Fruit fly (Drosophila melanogaster): ENCODE data around the gene Ilp6.

The Ilp6 gene

DNA sequence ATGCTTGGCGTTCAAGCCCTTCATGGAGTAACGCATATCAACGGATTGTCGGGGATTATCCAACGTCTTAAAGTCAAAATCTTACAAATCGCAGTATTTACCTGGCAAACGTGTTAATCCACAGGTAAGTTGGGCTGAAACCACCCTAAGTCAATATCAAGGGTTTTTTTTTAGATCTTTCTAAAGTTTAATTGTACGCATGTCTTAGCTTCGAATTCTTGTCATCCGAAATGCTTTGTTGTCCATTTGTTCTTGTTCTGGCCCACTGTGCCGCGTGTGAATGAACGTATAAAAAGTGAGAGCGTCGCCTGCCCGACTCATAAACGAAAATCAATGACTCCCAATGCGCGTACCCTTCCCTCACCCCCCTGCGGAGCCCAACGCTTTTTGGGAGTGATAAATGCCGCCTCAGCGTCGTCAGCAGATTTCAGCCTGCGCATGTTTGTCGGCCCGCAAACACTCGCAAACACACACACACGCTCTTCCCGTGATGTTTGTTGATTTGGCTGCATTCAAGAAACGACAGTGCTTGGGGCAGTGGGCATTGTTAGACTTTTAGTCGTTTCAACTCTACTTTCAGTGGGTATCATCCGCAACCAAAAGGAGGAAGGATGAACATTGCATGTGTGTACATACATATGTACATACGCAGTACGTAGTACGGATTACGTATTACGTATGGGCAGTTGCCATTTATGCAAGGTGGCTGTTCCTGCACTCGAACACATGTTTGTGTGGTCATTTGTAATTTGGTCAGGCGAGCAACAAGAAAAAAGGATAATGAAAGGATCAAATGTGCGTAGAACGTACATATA is 38.0 kb downstream of the Ilp6 start (continued):
- TF ChIP-seq pdm3 (GFP tag; optimal IDR thresholded peaks at IDR 0.05) (peak; percentile 95), ss (GFP tag; optimal IDR thresholded peaks at IDR 0.05) (peak; percentile 89 to 94), CG11902 (GFP tag; optimal IDR thresholded peaks at IDR 0.05) (peak; percentile 87), CG6854 (GFP tag; optimal IDR thresholded peaks at IDR 0.05) (peak; percentile 89), Smox (GFP tag; optimal IDR thresholded peaks at IDR 0.05) (peak; percentile 95), CG8632 (GFP tag; optimal IDR thresholded peaks at IDR 0.05) (peak; percentile 93), Met (GFP tag; optimal IDR thresholded peaks at IDR 0.05) (peak; percentile 97), dsx (GFP tag; optimal IDR thresholded peaks at IDR 0.05; ENCODE audit: poor library complexity, severe bottlenecking) (peak; percentile 78), dac (GFP tag; optimal IDR thresholded peaks at IDR 0.05) (peak; percentile 88), Ets96B (tag; optimal IDR thresholded peaks at IDR 0.05) (peak; percentile 90), fd59A (GFP tag; optimal IDR thresholded peaks at IDR 0.05) (peak; percentile 95), lz (GFP tag; optimal IDR thresholded peaks at IDR 0.05) (peak; percentile 96), CG10669 (GFP tag; optimal IDR thresholded peaks at IDR 0.05) (peak; percentile 92), CG11762 (GFP tag; optimal IDR thresholded peaks at IDR 0.05; ENCODE audit: insufficient read depth) (peak; percentile 90), CG16779 (tag; optimal IDR thresholded peaks at IDR 0.05) (peak; percentile 93), salr (GFP tag; optimal IDR thresholded peaks at IDR 0.05) (peak; percentile 78 to 93), CG3032 (tag; optimal IDR thresholded peaks at IDR 0.05) (peak; percentile 89), CG1621 (tag; optimal IDR thresholded peaks at IDR 0.05) (peak; percentile 89), CG7368 (GFP tag; optimal IDR thresholded peaks at IDR 0.05) (peak; percentile 90), Lpt (GFP tag; optimal IDR thresholded peaks at IDR 0.05) (peak; percentile 90), CG4318 (GFP tag; optimal IDR thresholded peaks at IDR 0.05) (peak; percentile 89), Blimp-1 (GFP tag; optimal IDR thresholded peaks at IDR 0.05) (peak; percentile 96), CG8119 (GFP tag; IDR thresholded peaks at IDR 0.05) (peak; percentile 87), net (GFP tag; optimal IDR thresholded peaks at IDR 0.05) (peak; percentile 95), eg (GFP tag; IDR thresholded peaks at IDR 0.05) (peak; percentile 47; the same call in 2 of the 3 replicates), CG6808 (GFP tag; optimal IDR thresholded peaks at IDR 0.05) (peak; percentile 94)

DNA sequence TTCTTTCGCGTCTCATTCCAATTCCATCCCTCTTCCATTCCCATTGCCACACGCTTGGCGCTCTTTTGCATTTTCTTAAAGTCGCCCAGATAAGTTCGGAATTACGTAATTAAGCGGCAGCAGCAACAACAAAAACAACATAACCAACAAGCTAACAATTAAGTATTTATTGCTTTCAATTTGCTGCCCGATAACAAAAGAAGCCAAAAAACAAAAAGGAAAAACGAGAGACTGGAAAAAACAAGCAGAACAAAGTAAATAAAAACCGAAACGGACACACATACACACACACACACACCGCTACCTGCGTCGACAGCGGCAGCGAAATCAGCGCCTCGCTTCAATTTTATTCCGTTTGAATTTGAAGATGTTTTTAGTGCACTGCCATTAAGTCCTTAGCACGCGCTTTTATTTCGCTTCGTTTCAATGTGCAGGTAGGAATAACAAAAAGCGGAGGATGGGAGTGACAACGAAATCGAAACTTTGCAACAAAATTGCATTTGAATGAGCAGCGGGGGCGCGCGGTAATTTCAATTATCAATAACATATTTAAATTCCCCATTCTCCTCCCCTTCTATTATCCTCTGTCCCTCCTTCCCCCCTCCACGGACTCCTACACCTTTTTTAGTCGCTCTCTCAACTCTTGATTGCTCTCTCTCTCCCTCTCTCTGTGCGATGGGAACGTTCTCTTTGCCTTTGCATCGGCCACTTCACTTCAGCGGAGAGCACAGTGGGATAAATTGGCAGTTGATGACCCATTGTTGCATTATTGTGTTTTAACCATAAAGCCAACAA is 38.8 kb downstream of the Ilp6 start, which contains the start of gene Raf:
Gene Raf (plus strand): TSS at position 32 of the 795 bp plus-strand sequence.
- 0 out of 2 replicates have a peak, but pooled peaks have one; percentile 68 for TF ChIP-seq CG11294 (GFP tag; IDR thresholded peaks at IDR 0.05)
- TF ChIP-seq CG6163 (GFP tag; IDR thresholded peaks at IDR 0.05): peak; percentile 10; the same call in 1 of the 3 replicates
- peak; percentile 96 for TF ChIP-seq vri (GFP tag; optimal IDR thresholded peaks at IDR 0.05)
- no peak for TF ChIP-seq CG32006 (GFP tag; optimal IDR thresholded peaks at IDR 0.05)
- peak; percentile 1 for TF ChIP-seq CG10669 (GFP tag; optimal IDR thresholded peaks at IDR 0.05)
- TF ChIP-seq fkh (GFP tag; optimal IDR thresholded peaks at IDR 0.05): no peak
- TF ChIP-seq CG15336 (GFP tag; IDR thresholded peaks at IDR 0.05): no peak
- no peak for TF ChIP-seq CG11762 (GFP tag; optimal IDR thresholded peaks at IDR 0.05; ENCODE audit: insufficient read depth)
- peak; percentile 36 for TF ChIP-seq CG6854 (GFP tag; optimal IDR thresholded peaks at IDR 0.05)
- no peak for TF ChIP-seq acj6 (GFP tag; optimal IDR thresholded peaks at IDR 0.05)
- no peak; the same call in 1 of the 2 replicates for TF ChIP-seq Gug (GFP tag; IDR thresholded peaks at IDR 0.05)
- 0 out of 3 replicates have a peak, but pooled peaks have one; percentile 70 for TF ChIP-seq eg (GFP tag; IDR thresholded peaks at IDR 0.05)
